Worm (Caenorhabditis elegans) whole organism, L1 larva: ENCODE results near the gene nspc-19.
A peak's percentile ranks its signal among the peaks of the same experiment; 100 is the strongest.

Experiments
- C04F5.9 ChIP-seq: sonication (generic microtip); optimal IDR thresholded peaks from 2 replicates; lab custom pipeline; 2016; ENCODE audit warnings: missing genetic modification characterization, missing compliant biosample characterization
- C34B4.2 ChIP-seq: sonication (generic microtip); optimal IDR thresholded peaks from 2 replicates; lab custom pipeline; 2017; ENCODE audit warnings: mild to moderate bottlenecking, missing genetic modification characterization, missing compliant biosample characterization
- F16B12.6 ChIP-seq: fragments of 150-350 bp; optimal IDR thresholded peaks from 2 replicates; lab custom pipeline; 2014; ENCODE audit warnings: missing biosample characterization, missing genetic modification characterization
- Y116A8C.19 ChIP-seq: sonication (generic microtip); optimal IDR thresholded peaks from 2 replicates; lab custom pipeline; 2016; ENCODE audit warnings: missing compliant biosample characterization, missing genetic modification characterization, borderline replicate concordance
- aha-1 ChIP-seq: fragments of 150-350 bp; optimal IDR thresholded peaks from 2 replicates; lab custom pipeline; 2014; ENCODE audit warnings: missing biosample characterization, missing genetic modification characterization
- alr-1 ChIP-seq: fragments of 200-800 bp; sonication (Bioruptor generic); optimal IDR thresholded peaks from 2 replicates; lab custom pipeline; 2018; ENCODE audit warnings: borderline replicate concordance, mild to moderate bottlenecking, missing genetic modification characterization, missing compliant biosample characterization
- aly-2 ChIP-seq: fragments of 150-350 bp; optimal IDR thresholded peaks from 2 replicates; lab custom pipeline; 2014; ENCODE audit warnings: missing biosample characterization, missing genetic modification characterization
- ama-1 ChIP-seq: fragments of 150-350 bp; optimal IDR thresholded peaks from 2 replicates; lab custom pipeline; 2014
- blmp-1 ChIP-seq: fragments of 150-350 bp; optimal IDR thresholded peaks from 2 replicates; lab custom pipeline; 2014; ENCODE audit warnings: missing biosample characterization, missing genetic modification characterization
- ceh-63 ChIP-seq: fragments of 200-800 bp; sonication (Bioruptor generic); optimal IDR thresholded peaks from 2 replicates; lab custom pipeline; 2018; ENCODE audit warnings: mild to moderate bottlenecking, missing genetic modification characterization, missing compliant biosample characterization
- ceh-8 ChIP-seq: fragments of 200-800 bp; sonication (Bioruptor generic); optimal IDR thresholded peaks from 2 replicates; lab custom pipeline; 2018; ENCODE audit warnings: mild to moderate bottlenecking, missing genetic modification characterization, moderate library complexity, missing compliant biosample characterization
- ceh-82 ChIP-seq, 3 experiments: fragments of 150-350 bp in 1 of 3; sonication (generic microtip) in 2 of 3; optimal IDR thresholded peaks; 2 replicates each; lab custom pipeline; 2014 to 2017; ENCODE audit warnings: missing biosample characterization in 3 of 3, missing genetic modification characterization in 3 of 3
- ceh-88 ChIP-seq: fragments of 200-800 bp; sonication (Bioruptor generic); IDR thresholded peaks from 2 replicates; pipeline ENCODE4 v1.3.6; 2022; ENCODE audit warnings: missing genetic modification characterization, missing compliant biosample characterization
- ces-1 ChIP-seq: fragments of 150-350 bp; optimal IDR thresholded peaks from 2 replicates; lab custom pipeline; 2014; ENCODE audit warnings: missing biosample characterization, missing genetic modification reagents, missing genetic modification characterization
- dpl-1 ChIP-seq, 3 experiments: fragments of 150-350 bp in 2 of 3; sonication (generic microtip) in 1 of 3; optimal IDR thresholded peaks; 2 replicates each; lab custom pipeline; 2014 to 2017; ENCODE audit warnings: missing biosample characterization in 3 of 3, missing genetic modification characterization in 3 of 3, missing genetic modification reagents in 3 of 3
- efl-1 ChIP-seq, 4 experiments: fragments of 150-350 bp; optimal IDR thresholded peaks in 3 of 4; peaks in 1 of 4; 1 replicate in 1 of 4; 2 replicates in 3 of 4; lab custom pipeline; 2014; ENCODE audit warnings: missing biosample characterization in 2 of 4, missing genetic modification characterization in 2 of 4, missing genetic modification reagents in 2 of 4
- efl-3 ChIP-seq: fragments of 200-800 bp; sonication (Bioruptor generic); optimal IDR thresholded peaks from 2 replicates; lab custom pipeline; 2018; ENCODE audit warnings: mild to moderate bottlenecking, missing genetic modification characterization, missing compliant biosample characterization
- egl-13 ChIP-seq: sonication (generic microtip); optimal IDR thresholded peaks from 2 replicates; lab custom pipeline; 2016; ENCODE audit warnings: missing genotype, missing genetic modification reagents, missing genetic modification characterization, missing compliant biosample characterization
- fkh-4 ChIP-seq: sonication (generic microtip); optimal IDR thresholded peaks from 2 replicates; lab custom pipeline; 2016; ENCODE audit warnings: missing compliant biosample characterization, missing genetic modification characterization, borderline replicate concordance
- fkh-8 ChIP-seq: sonication (generic microtip); optimal IDR thresholded peaks from 2 replicates; lab custom pipeline; 2016; ENCODE audit warnings: mild to moderate bottlenecking, missing genetic modification characterization, missing compliant biosample characterization
- grh-1 ChIP-seq: fragments of 200-800 bp; sonication (Bioruptor generic); IDR thresholded peaks from 2 replicates; pipeline ENCODE4 v1.3.6; 2022; ENCODE audit warnings: missing genetic modification reagents, missing genetic modification characterization, missing compliant biosample characterization
- hlh-17 ChIP-seq: fragments of 200-800 bp; sonication (Bioruptor generic); optimal IDR thresholded peaks from 2 replicates; lab custom pipeline; 2018; ENCODE audit warnings: missing genetic modification characterization, mild to moderate bottlenecking, missing compliant biosample characterization, moderate library complexity, borderline replicate concordance
- hlh-4 ChIP-seq: sonication (generic microtip); optimal IDR thresholded peaks from 2 replicates; lab custom pipeline; 2016; ENCODE audit warnings: mild to moderate bottlenecking, missing genetic modification characterization, missing compliant biosample characterization
- isw-1 ChIP-seq: fragments of 200-800 bp; sonication (Bioruptor generic); IDR thresholded peaks from 2 replicates; pipeline ENCODE4 v1.3.6; 2022; ENCODE audit warnings: missing genetic modification characterization, missing compliant biosample characterization
- jun-1 ChIP-seq: fragments of 150-350 bp; optimal IDR thresholded peaks from 2 replicates; lab custom pipeline; 2014; ENCODE audit warnings: missing biosample characterization, missing genetic modification reagents, missing genetic modification characterization
- lin-13 ChIP-seq: fragments of 150-350 bp; optimal IDR thresholded peaks from 2 replicates; lab custom pipeline; 2014; ENCODE audit warnings: missing biosample characterization, missing genetic modification reagents, missing genetic modification characterization
- lin-14 ChIP-seq: fragments of 200-800 bp; sonication (Bioruptor generic); optimal IDR thresholded peaks from 2 replicates; lab custom pipeline; 2018; ENCODE audit warnings: mild to moderate bottlenecking, missing genetic modification characterization, moderate library complexity, missing compliant biosample characterization
- lin-15B ChIP-seq: fragments of 150-350 bp; sonication (generic microtip); optimal IDR thresholded peaks from 3 replicates; lab custom pipeline; 2014; ENCODE audit warnings: missing biosample characterization, missing genetic modification characterization
- lsy-2 ChIP-seq, 2 experiments: fragments of 150-350 bp; optimal IDR thresholded peaks; 2 replicates each; lab custom pipeline; 2014; ENCODE audit warnings: missing biosample characterization in 2 of 2, missing genetic modification characterization in 2 of 2
- mab-9 ChIP-seq: fragments of 200-800 bp; sonication (Bioruptor generic); IDR thresholded peaks from 2 replicates; pipeline ENCODE4 v1.3.6; 2022; ENCODE audit warnings: missing genetic modification reagents, missing genetic modification characterization, missing compliant biosample characterization
- nhr-12 ChIP-seq: sonication (generic microtip); optimal IDR thresholded peaks from 2 replicates; lab custom pipeline; 2017; ENCODE audit warnings: missing biosample characterization, missing genetic modification characterization
- nhr-237 ChIP-seq: fragments of 150-350 bp; optimal IDR thresholded peaks from 2 replicates; lab custom pipeline; 2014; ENCODE audit warnings: missing biosample characterization, missing genetic modification characterization
- nhr-47 ChIP-seq: sonication (generic microtip); optimal IDR thresholded peaks from 2 replicates; lab custom pipeline; 2016; ENCODE audit warnings: mild to moderate bottlenecking, missing genetic modification characterization, moderate library complexity, missing compliant biosample characterization
- nhr-76 ChIP-seq: sonication (generic microtip); optimal IDR thresholded peaks from 2 replicates; lab custom pipeline; 2017; ENCODE audit warnings: missing biosample characterization, missing genetic modification characterization
- nhr-77 ChIP-seq: fragments of 150-350 bp; optimal IDR thresholded peaks from 2 replicates; lab custom pipeline; 2014; ENCODE audit warnings: missing biosample characterization, missing genetic modification characterization
- nhr-84 ChIP-seq: sonication (generic microtip); optimal IDR thresholded peaks from 2 replicates; lab custom pipeline; 2017; ENCODE audit warnings: missing biosample characterization, missing genetic modification characterization
- nhr-85 ChIP-seq: sonication (generic microtip); peaks from one replicate; lab custom pipeline; 2016; ENCODE audit warnings: missing genetic modification characterization, inconsistent platforms, missing compliant biosample characterization
- nhr-90 ChIP-seq: sonication (generic microtip); optimal IDR thresholded peaks from 2 replicates; lab custom pipeline; 2016; ENCODE audit warnings: mild to moderate bottlenecking, missing genetic modification characterization, missing compliant biosample characterization; ENCODE audit not compliant: poor library complexity
- pqm-1 ChIP-seq: sonication (generic microtip); optimal IDR thresholded peaks from 3 replicates; lab custom pipeline; 2017; ENCODE audit warnings: missing biosample characterization, missing genetic modification characterization
- rnt-1 ChIP-seq: sonication (generic microtip); optimal IDR thresholded peaks from 2 replicates; lab custom pipeline; 2016; ENCODE audit warnings: mild to moderate bottlenecking, missing genetic modification characterization, moderate library complexity, missing compliant biosample characterization
- sox-4 ChIP-seq: sonication (generic microtip); optimal IDR thresholded peaks from 2 replicates; lab custom pipeline; 2016; ENCODE audit warnings: missing genetic modification characterization, missing compliant biosample characterization
- sptf-1 ChIP-seq: fragments of 150-350 bp; optimal IDR thresholded peaks from 2 replicates; lab custom pipeline; 2014; ENCODE audit warnings: missing biosample characterization, missing genetic modification characterization
- sup-37 ChIP-seq: fragments of 200-800 bp; sonication (Bioruptor generic); optimal IDR thresholded peaks from 2 replicates; lab custom pipeline; 2018; ENCODE audit warnings: mild to moderate bottlenecking, missing genetic modification characterization, missing compliant biosample characterization
- swsn-7 ChIP-seq: sonication (generic microtip); optimal IDR thresholded peaks from 2 replicates; lab custom pipeline; 2016; ENCODE audit warnings: missing genetic modification characterization, missing compliant biosample characterization
- tbx-2 ChIP-seq: sonication (generic microtip); optimal IDR thresholded peaks from 2 replicates; lab custom pipeline; 2016; ENCODE audit warnings: missing genetic modification characterization, missing compliant biosample characterization
- unc-130 ChIP-seq: fragments of 150-350 bp; optimal IDR thresholded peaks from 2 replicates; lab custom pipeline; 2017; ENCODE audit warnings: missing biosample characterization, missing genetic modification characterization, inconsistent platforms
- unc-98 ChIP-seq: fragments of 200-800 bp; sonication (Bioruptor generic); IDR thresholded peaks from 2 replicates; pipeline ENCODE4 v1.3.6; 2022; ENCODE audit warnings: missing genetic modification characterization, missing compliant biosample characterization
- vab-15 ChIP-seq: sonication (generic microtip); optimal IDR thresholded peaks from 2 replicates; lab custom pipeline; 2017; ENCODE audit warnings: missing genotype, mild to moderate bottlenecking, missing genetic modification characterization, missing compliant biosample characterization
- xbp-1 ChIP-seq: sonication (generic microtip); optimal IDR thresholded peaks from 2 replicates; lab custom pipeline; 2016; ENCODE audit warnings: missing genetic modification characterization, missing compliant biosample characterization
- zag-1 ChIP-seq: fragments of 150-350 bp; optimal IDR thresholded peaks from 2 replicates; lab custom pipeline; 2014; ENCODE audit warnings: missing biosample characterization, missing genetic modification characterization
- zip-4 ChIP-seq: fragments of 200-800 bp; sonication (Bioruptor generic); optimal IDR thresholded peaks from 2 replicates; lab custom pipeline; 2018; ENCODE audit warnings: mild to moderate bottlenecking, missing genetic modification characterization, moderate library complexity, missing compliant biosample characterization
- ztf-11 ChIP-seq, 2 experiments: sonication (generic microtip); optimal IDR thresholded peaks; 2 replicates each; lab custom pipeline; 2016 to 2017; ENCODE audit warnings: missing genetic modification characterization in 2 of 2, missing biosample characterization in 1 of 2, missing compliant biosample characterization in 1 of 2
- ztf-4 ChIP-seq: fragments of 150-350 bp; optimal IDR thresholded peaks from 2 replicates; lab custom pipeline; 2014; ENCODE audit warnings: missing biosample characterization, missing genetic modification characterization

The nspc-19 gene

DNA sequence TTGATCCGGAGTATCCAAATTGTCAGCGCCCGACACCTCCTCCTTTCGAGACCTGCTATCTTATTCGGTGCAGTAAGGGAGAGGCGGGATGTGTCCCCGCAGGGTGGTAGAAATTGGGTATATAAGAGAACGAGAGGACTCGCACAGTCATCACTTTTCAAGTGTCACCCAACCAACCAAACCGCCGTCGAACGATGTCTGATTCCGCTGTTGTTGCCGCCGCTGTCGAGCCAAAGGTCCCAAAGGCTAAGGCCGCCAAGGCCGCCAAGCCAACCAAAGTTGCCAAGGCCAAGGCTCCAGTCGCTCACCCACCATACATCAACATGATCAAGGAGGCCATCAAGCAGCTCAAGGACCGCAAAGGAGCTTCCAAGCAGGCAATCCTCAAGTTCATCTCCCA lies 38.6 kb upstream of the nspc-19 start, which contains the start of gene his-24:
Gene his-24 (plus strand): TSS at position 150 of the 400 bp plus-strand sequence.
- TF ChIP-seq hlh-17 (no peak), jun-1 (tag; lab: Kevin White, UChicago) (peak; percentile 83), nhr-47 (peak; percentile 87), lin-14 (GFP tag; lab: Kevin White, UChicago) (peak; percentile 89), egl-13 (tag; lab: Kevin White, UChicago) (no peak), unc-130 (no peak), hlh-4 (tag; lab: Kevin White, UChicago) (no peak), ceh-63 (GFP tag; lab: Kevin White, UChicago) (no peak), nhr-237 (tag; lab: Kevin White, UChicago) (no peak), ces-1 (GFP tag; lab: Kevin White, UChicago) (no peak), Y116A8C.19 (tag; lab: Kevin White, UChicago) (no peak), isw-1 (GFP tag; lab: Robert Waterston, UW) (no peak; the same call in 1 of the 2 replicates), aly-2 (tag; lab: Kevin White, UChicago) (no peak), nhr-76 (tag; lab: Kevin White, UChicago) (no peak), ztf-11 (tag; optimal IDR thresholded peaks at IDR 0.05; lab: Kevin White, UChicago) (peak in 1 of 2 experiments; percentile 70), ceh-82 (tag; optimal IDR thresholded peaks at IDR 0.05; lab: Kevin White, UChicago) (peak; percentile 45 to 87 (median 48)), lsy-2 (tag; optimal IDR thresholded peaks at IDR 0.05; lab: Kevin White, UChicago) (peak; percentile 52 to 66), fkh-4 (tag; lab: Kevin White, UChicago) (no peak), efl-1 (optimal IDR thresholded peaks at IDR 0.05; lab: Kevin White, UChicago) (peak; percentile 46 to 48), efl-1 (GFP tag; optimal IDR thresholded peaks at IDR 0.05 in 1 of 2; lab: Kevin White, UChicago) (peak in 1 of 2 experiments; percentile 53), dpl-1 (GFP tag; optimal IDR thresholded peaks at IDR 0.05; lab: Kevin White, UChicago) (peak in 2 of 3 experiments; percentile 27 to 49), ceh-88 (no peak), ztf-4 (tag; lab: Kevin White, UChicago) (no peak), nhr-84 (tag; lab: Kevin White, UChicago) (no peak), rnt-1 (tag; lab: Kevin White, UChicago) (peak; percentile 75), zip-4 (GFP tag; lab: Kevin White, UChicago) (no peak), nhr-77 (tag; lab: Kevin White, UChicago) (peak; percentile 55), zag-1 (tag; lab: Kevin White, UChicago) (no peak), mab-9 (GFP tag; lab: Robert Waterston, UW) (peak; percentile 65), F16B12.6 (peak; percentile 28), vab-15 (tag; lab: Kevin White, UChicago) (peak; percentile 40), blmp-1 (tag; lab: Kevin White, UChicago) (peak; percentile 5), alr-1 (tag; lab: Kevin White, UChicago) (no peak), aha-1 (tag; lab: Kevin White, UChicago) (no peak), sox-4 (no peak), nhr-90 (tag; lab: Kevin White, UChicago) (peak; percentile 62), C34B4.2 (no peak), tbx-2 (tag; lab: Kevin White, UChicago) (peak; percentile 72), swsn-7 (tag; lab: Kevin White, UChicago) (peak; percentile 97), grh-1 (GFP tag; lab: Robert Waterston, UW) (peak; percentile 68), pqm-1 (tag; lab: Kevin White, UChicago) (no peak), unc-98 (GFP tag; lab: Robert Waterston, UW) (no peak), lin-15B (tag; lab: Kevin White, UChicago) (no peak), sptf-1 (no peak), lin-13 (GFP tag; lab: Kevin White, UChicago) (peak; percentile 52), ama-1 (lab: Kevin White, UChicago) (peak; percentile 74), efl-3 (GFP tag; lab: Kevin White, UChicago) (peak; percentile 39), sup-37 (GFP tag; lab: Kevin White, UChicago) (peak; percentile 43), C04F5.9 (tag; lab: Kevin White, UChicago) (peak; percentile 33), xbp-1 (tag; lab: Kevin White, UChicago) (peak; percentile 68), nhr-85 (tag; lab: Kevin White, UChicago) (peak; percentile 85), fkh-8 (tag; lab: Kevin White, UChicago) (peak; percentile 72), ceh-8 (GFP tag; lab: Kevin White, UChicago) (peak; percentile 52), nhr-12 (tag; lab: Kevin White, UChicago) (no peak)
